Worm (Caenorhabditis elegans) whole organism, L1 larva: ENCODE data around the gene clec-29.

Experiments
- F16B12.6 ChIP-seq: fragments of 150-350 bp; optimal IDR thresholded peaks from 2 replicates; lab custom pipeline; 2014; ENCODE audit warnings: missing biosample characterization, missing genetic modification characterization
- ama-1 ChIP-seq: fragments of 150-350 bp; optimal IDR thresholded peaks from 2 replicates; lab custom pipeline; 2014
- blmp-1 ChIP-seq: fragments of 150-350 bp; optimal IDR thresholded peaks from 2 replicates; lab custom pipeline; 2014; ENCODE audit warnings: missing biosample characterization, missing genetic modification characterization
- ceh-63 ChIP-seq: fragments of 200-800 bp; sonication (Bioruptor generic); optimal IDR thresholded peaks from 2 replicates; lab custom pipeline; 2018; ENCODE audit warnings: mild to moderate bottlenecking, missing genetic modification characterization, missing compliant biosample characterization
- ces-1 ChIP-seq: fragments of 150-350 bp; optimal IDR thresholded peaks from 2 replicates; lab custom pipeline; 2014; ENCODE audit warnings: missing biosample characterization, missing genetic modification reagents, missing genetic modification characterization
- efl-1 ChIP-seq, 4 experiments: fragments of 150-350 bp; optimal IDR thresholded peaks in 3 of 4; peaks in 1 of 4; 1 replicate in 1 of 4; 2 replicates in 3 of 4; lab custom pipeline; 2014; ENCODE audit warnings: missing biosample characterization in 2 of 4, missing genetic modification characterization in 2 of 4, missing genetic modification reagents in 2 of 4
- efl-3 ChIP-seq: fragments of 200-800 bp; sonication (Bioruptor generic); optimal IDR thresholded peaks from 2 replicates; lab custom pipeline; 2018; ENCODE audit warnings: mild to moderate bottlenecking, missing genetic modification characterization, missing compliant biosample characterization
- egl-13 ChIP-seq: sonication (generic microtip); optimal IDR thresholded peaks from 2 replicates; lab custom pipeline; 2016; ENCODE audit warnings: missing genotype, missing genetic modification reagents, missing genetic modification characterization, missing compliant biosample characterization
- ets-5 ChIP-seq: fragments of 200-800 bp; sonication (Bioruptor generic); IDR thresholded peaks from 2 replicates; pipeline ENCODE4 v1.3.6; 2022; ENCODE audit warnings: missing genetic modification characterization, missing compliant biosample characterization
- fkh-10 ChIP-seq: sonication (generic microtip); optimal IDR thresholded peaks from 2 replicates; lab custom pipeline; 2017; ENCODE audit warnings: missing biosample characterization, missing genetic modification reagents, missing genetic modification characterization
- fkh-4 ChIP-seq: sonication (generic microtip); optimal IDR thresholded peaks from 2 replicates; lab custom pipeline; 2016; ENCODE audit warnings: missing compliant biosample characterization, missing genetic modification characterization, borderline replicate concordance
- grh-1 ChIP-seq: fragments of 200-800 bp; sonication (Bioruptor generic); IDR thresholded peaks from 2 replicates; pipeline ENCODE4 v1.3.6; 2022; ENCODE audit warnings: missing genetic modification reagents, missing genetic modification characterization, missing compliant biosample characterization
- hlh-17 ChIP-seq: fragments of 200-800 bp; sonication (Bioruptor generic); optimal IDR thresholded peaks from 2 replicates; lab custom pipeline; 2018; ENCODE audit warnings: missing genetic modification characterization, mild to moderate bottlenecking, missing compliant biosample characterization, moderate library complexity, borderline replicate concordance
- hlh-4 ChIP-seq: sonication (generic microtip); optimal IDR thresholded peaks from 2 replicates; lab custom pipeline; 2016; ENCODE audit warnings: mild to moderate bottlenecking, missing genetic modification characterization, missing compliant biosample characterization
- isw-1 ChIP-seq: fragments of 200-800 bp; sonication (Bioruptor generic); IDR thresholded peaks from 2 replicates; pipeline ENCODE4 v1.3.6; 2022; ENCODE audit warnings: missing genetic modification characterization, missing compliant biosample characterization
- lin-15B ChIP-seq: fragments of 150-350 bp; sonication (generic microtip); optimal IDR thresholded peaks from 3 replicates; lab custom pipeline; 2014; ENCODE audit warnings: missing biosample characterization, missing genetic modification characterization
- lsy-2 ChIP-seq, 2 experiments: fragments of 150-350 bp; optimal IDR thresholded peaks; 2 replicates each; lab custom pipeline; 2014; ENCODE audit warnings: missing biosample characterization in 2 of 2, missing genetic modification characterization in 2 of 2
- mef-2 ChIP-seq: fragments of 150-350 bp; optimal IDR thresholded peaks from 2 replicates; lab custom pipeline; 2014; ENCODE audit warnings: missing biosample characterization, missing genetic modification characterization
- mep-1 ChIP-seq: fragments of 150-350 bp; optimal IDR thresholded peaks from 2 replicates; lab custom pipeline; 2014; ENCODE audit warnings: missing biosample characterization, missing genetic modification characterization
- nhr-12 ChIP-seq: sonication (generic microtip); optimal IDR thresholded peaks from 2 replicates; lab custom pipeline; 2017; ENCODE audit warnings: missing biosample characterization, missing genetic modification characterization
- nhr-20 ChIP-seq: sonication (generic microtip); optimal IDR thresholded peaks from 2 replicates; lab custom pipeline; 2016; ENCODE audit warnings: mild to moderate bottlenecking, missing genetic modification characterization, missing compliant biosample characterization
- nhr-237 ChIP-seq: fragments of 150-350 bp; optimal IDR thresholded peaks from 2 replicates; lab custom pipeline; 2014; ENCODE audit warnings: missing biosample characterization, missing genetic modification characterization
- nhr-47 ChIP-seq: sonication (generic microtip); optimal IDR thresholded peaks from 2 replicates; lab custom pipeline; 2016; ENCODE audit warnings: mild to moderate bottlenecking, missing genetic modification characterization, moderate library complexity, missing compliant biosample characterization
- nhr-71 ChIP-seq: sonication (generic microtip); optimal IDR thresholded peaks from 2 replicates; lab custom pipeline; 2016; ENCODE audit warnings: mild to moderate bottlenecking, missing genetic modification characterization, moderate library complexity, missing compliant biosample characterization
- nhr-76 ChIP-seq: sonication (generic microtip); optimal IDR thresholded peaks from 2 replicates; lab custom pipeline; 2017; ENCODE audit warnings: missing biosample characterization, missing genetic modification characterization
- nhr-90 ChIP-seq: sonication (generic microtip); optimal IDR thresholded peaks from 2 replicates; lab custom pipeline; 2016; ENCODE audit warnings: mild to moderate bottlenecking, missing genetic modification characterization, missing compliant biosample characterization; ENCODE audit not compliant: poor library complexity
- pag-3 ChIP-seq: sonication (generic microtip); optimal IDR thresholded peaks from 2 replicates; lab custom pipeline; 2017; ENCODE audit warnings: missing genetic modification characterization, mild to moderate bottlenecking, missing compliant biosample characterization, antibody characterized with exemption, borderline replicate concordance; ENCODE audit not compliant: insufficient read depth
- skn-1 ChIP-seq: fragments of 150-350 bp; optimal IDR thresholded peaks from 2 replicates; lab custom pipeline; 2014; ENCODE audit warnings: missing biosample characterization, missing genetic modification characterization
- snu-23 ChIP-seq: sonication (generic microtip); optimal IDR thresholded peaks from 2 replicates; lab custom pipeline; 2016; ENCODE audit warnings: missing genetic modification characterization, missing compliant biosample characterization
- tbx-2 ChIP-seq: sonication (generic microtip); optimal IDR thresholded peaks from 2 replicates; lab custom pipeline; 2016; ENCODE audit warnings: missing genetic modification characterization, missing compliant biosample characterization
- tlp-1 ChIP-seq: fragments of 150-350 bp; optimal IDR thresholded peaks from 2 replicates; lab custom pipeline; 2014; ENCODE audit warnings: missing biosample characterization, missing genetic modification characterization
- unc-30 ChIP-seq: sonication (generic microtip); optimal IDR thresholded peaks from 2 replicates; lab custom pipeline; 2017; ENCODE audit warnings: missing biosample characterization, missing genetic modification characterization
- unc-98 ChIP-seq: fragments of 200-800 bp; sonication (Bioruptor generic); IDR thresholded peaks from 2 replicates; pipeline ENCODE4 v1.3.6; 2022; ENCODE audit warnings: missing genetic modification characterization, missing compliant biosample characterization
- vab-15 ChIP-seq: sonication (generic microtip); optimal IDR thresholded peaks from 2 replicates; lab custom pipeline; 2017; ENCODE audit warnings: missing genotype, mild to moderate bottlenecking, missing genetic modification characterization, missing compliant biosample characterization
- zip-4 ChIP-seq: fragments of 200-800 bp; sonication (Bioruptor generic); optimal IDR thresholded peaks from 2 replicates; lab custom pipeline; 2018; ENCODE audit warnings: mild to moderate bottlenecking, missing genetic modification characterization, moderate library complexity, missing compliant biosample characterization

The clec-29 gene

DNA sequence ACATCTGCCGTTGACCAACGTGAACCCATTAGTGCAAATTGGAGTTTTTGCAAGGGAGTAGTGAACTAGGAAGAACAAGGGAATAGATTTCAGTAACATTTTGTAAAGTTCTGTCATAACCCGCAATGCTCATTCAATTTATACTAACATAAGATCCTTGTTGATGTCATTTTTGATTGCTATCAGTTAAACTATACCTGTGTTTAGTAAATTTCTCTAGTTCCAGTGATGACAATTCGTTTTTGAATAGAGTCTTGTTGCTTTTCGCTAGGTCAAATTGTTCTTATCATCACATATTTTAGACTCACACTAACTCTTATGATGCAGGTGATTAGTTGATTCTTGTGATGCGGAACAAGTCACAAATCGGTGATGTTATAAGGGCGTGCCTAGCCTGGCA, 32.5 kb downstream of the clec-29 start, which contains the start of gene clec-9:
TSS of gene clec-9 (minus strand) at position 101 of the 400 bp plus-strand sequence.
- TF ChIP-seq hlh-4 (tag; lab: Kevin White, UChicago): no peak
- TF ChIP-seq nhr-237 (tag; lab: Kevin White, UChicago): no peak
- no peak for TF ChIP-seq isw-1 (GFP tag; lab: Robert Waterston, UW)
- no peak for TF ChIP-seq nhr-12
- TF ChIP-seq nhr-20 (tag; lab: Kevin White, UChicago): no peak
- no peak for TF ChIP-seq unc-30 (tag; lab: Kevin White, UChicago)

DNA sequence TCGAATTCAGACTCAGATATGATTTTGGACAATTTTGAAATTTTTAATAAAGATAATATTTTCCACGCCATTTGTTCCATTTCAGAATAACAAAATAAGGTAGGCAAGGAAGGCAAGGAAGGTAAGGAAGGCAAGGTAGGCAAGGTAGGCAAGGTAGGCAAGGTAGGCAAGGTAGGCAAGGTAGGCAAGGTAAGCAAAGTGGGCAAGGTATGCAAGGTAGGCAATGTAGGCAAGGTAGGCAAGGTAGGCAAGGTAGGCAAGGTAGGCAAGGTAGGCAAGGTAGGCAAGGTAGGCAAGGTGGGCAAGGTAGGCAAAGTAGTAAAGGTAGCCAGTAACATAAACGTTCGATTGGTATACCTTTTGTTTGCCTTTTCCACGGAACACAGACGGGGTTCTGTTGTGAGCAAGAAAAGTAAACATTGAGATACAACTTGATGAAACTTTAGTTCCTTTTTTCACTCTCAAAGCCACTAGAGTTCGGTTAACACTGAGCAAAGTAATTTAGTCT, 39.2 kb downstream of the clec-29 start, which contains the start of gene Y70C5C.1:
TSS of gene Y70C5C.1 (plus strand) at position 458 of the 508 bp plus-strand sequence.
- TF ChIP-seq ets-5: no peak
- no peak for TF ChIP-seq pag-3 (tag; lab: Kevin White, UChicago)
- TF ChIP-seq nhr-12: no peak
- no peak for TF ChIP-seq nhr-76 (tag; lab: Kevin White, UChicago)
- no peak for TF ChIP-seq grh-1 (GFP tag; lab: Robert Waterston, UW)
- TF ChIP-seq vab-15 (tag; lab: Kevin White, UChicago): no peak
- TF ChIP-seq tlp-1 (tag; lab: Kevin White, UChicago): no peak
- no peak for TF ChIP-seq efl-1 (optimal IDR thresholded peaks at IDR 0.05; lab: Kevin White, UChicago)
- peak in 1 of 2 experiments; percentile 85 for TF ChIP-seq efl-1 (GFP tag; optimal IDR thresholded peaks at IDR 0.05 in 1 of 2; lab: Kevin White, UChicago)
- no peak for TF ChIP-seq hlh-17 (GFP tag; lab: Kevin White, UChicago)

ce11 chrV:16697178-16697577, 41.8 kb downstream of the clec-29 start, which contains the start of gene srw-41:
TSS of gene srw-41 (plus strand) at chrV:16697478.
- TF ChIP-seq egl-13: no peak
- TF ChIP-seq snu-23: no peak
- no peak for TF ChIP-seq ces-1
- TF ChIP-seq zip-4 (GFP tag; lab: Kevin White, UChicago): no peak
- TF ChIP-seq efl-3 (GFP tag; lab: Kevin White, UChicago): no peak
- TF ChIP-seq nhr-47 (tag; lab: Kevin White, UChicago): no peak

- TF ChIP-seq isw-1 (GFP tag; lab: Robert Waterston, UW) (no peak), efl-1 (optimal IDR thresholded peaks at IDR 0.05; lab: Kevin White, UChicago) (no peak), efl-1 (GFP tag; optimal IDR thresholded peaks at IDR 0.05 in 1 of 2; lab: Kevin White, UChicago) (peak in 1 of 2 experiments; percentile 79), skn-1 (no peak)
Measured at ce11 chrV:16695499-16695898, 43.5 kb downstream of the clec-29 start.

DNA sequence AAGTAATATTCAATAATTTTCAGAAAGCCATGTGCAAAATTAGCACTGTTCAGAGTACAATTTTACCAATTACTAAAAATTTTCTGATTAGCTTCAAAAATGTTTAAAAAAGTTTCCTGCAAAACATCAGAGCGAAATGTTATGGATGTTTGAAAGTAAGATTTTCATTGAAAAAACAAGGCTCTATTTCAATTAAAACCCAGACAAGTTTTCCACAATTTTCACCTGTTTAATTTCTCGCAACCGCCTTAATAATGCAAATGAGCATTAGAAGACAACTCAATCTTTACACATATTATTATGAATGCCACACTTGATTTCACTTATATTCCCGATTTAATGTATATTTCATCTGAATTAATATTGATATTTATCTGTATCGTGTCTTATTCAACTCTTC, 44.5 kb downstream of the clec-29 start, which contains the start of gene srz-101:
TSS of gene srz-101 (plus strand) at position 301 of the 400 bp plus-strand sequence.
- TF ChIP-seq lin-15B (no peak), fkh-4 (tag; lab: Kevin White, UChicago) (no peak), fkh-10 (GFP tag; lab: Kevin White, UChicago) (no peak), nhr-237 (tag; lab: Kevin White, UChicago) (no peak), unc-30 (tag; lab: Kevin White, UChicago) (no peak), nhr-20 (tag; lab: Kevin White, UChicago) (no peak), lsy-2 (tag; optimal IDR thresholded peaks at IDR 0.05; lab: Kevin White, UChicago) (no peak), nhr-90 (tag; lab: Kevin White, UChicago) (no peak), mef-2 (tag; lab: Kevin White, UChicago) (no peak), ceh-63 (GFP tag; lab: Kevin White, UChicago) (no peak), tbx-2 (tag; lab: Kevin White, UChicago) (no peak), mep-1 (no peak), blmp-1 (tag; lab: Kevin White, UChicago) (no peak), unc-98 (GFP tag; lab: Robert Waterston, UW) (no peak), F16B12.6 (tag; lab: Kevin White, UChicago) (no peak), nhr-71 (tag; lab: Kevin White, UChicago) (no peak), ama-1 (lab: Kevin White, UChicago) (no peak), grh-1 (GFP tag; lab: Robert Waterston, UW) (no peak)
